Worm (Caenorhabditis elegans): ENCODE data around the gene cyb-1.

cyb-1 gene

DNA sequence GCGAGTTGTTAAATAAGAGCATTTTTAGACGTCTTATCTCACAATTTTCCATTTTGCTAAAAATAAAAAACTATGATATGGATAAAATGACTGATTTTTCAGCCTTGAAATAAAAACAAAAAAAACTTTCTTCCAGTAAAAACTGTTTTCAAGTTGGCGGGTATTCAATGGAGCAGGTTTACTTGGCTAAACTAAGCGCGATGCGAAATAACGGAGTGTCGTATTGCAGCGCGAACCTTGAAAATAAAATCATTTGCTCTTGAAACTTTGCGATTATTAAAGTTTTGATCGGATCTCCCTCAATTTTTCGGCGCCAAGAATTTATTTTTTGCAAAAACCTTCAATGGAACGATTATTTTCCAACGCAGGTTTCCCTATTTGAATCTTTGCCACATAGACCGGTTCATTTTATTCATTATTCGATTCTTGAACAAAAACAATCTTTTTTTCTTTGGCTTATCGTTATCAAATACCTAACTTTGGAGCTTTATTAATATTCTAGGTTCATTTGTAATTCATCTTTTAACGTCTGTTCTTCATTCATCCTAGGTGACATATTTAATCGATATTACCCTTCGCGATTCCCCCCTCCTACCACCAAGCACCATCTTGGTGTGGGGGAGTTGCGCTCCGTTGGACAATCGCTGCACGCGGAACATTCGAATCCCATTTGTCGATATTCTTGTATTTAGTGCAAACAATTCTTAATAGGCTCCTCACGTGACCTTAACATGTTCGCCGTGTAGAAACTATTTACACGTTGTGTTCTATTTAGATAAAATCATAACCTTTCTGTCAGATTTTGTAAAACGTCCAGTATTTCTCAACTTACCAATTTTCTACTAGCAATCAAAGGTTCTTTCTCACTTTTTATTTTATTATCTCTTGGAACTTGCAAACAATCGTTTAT lies at the start of gene cyb-1, which contains the start of gene orc-5:
Gene cyb-1 (plus strand): TSS at position 690 of the 910 bp plus-strand sequence.
Gene orc-5 (minus strand): TSS at position 62 of the 910 bp plus-strand sequence.
- TF ChIP-seq isw-1 (GFP tag; IDR thresholded peaks at IDR 0.05) = peak; percentile 76
- TF ChIP-seq F16B12.6 (tag; optimal IDR thresholded peaks at IDR 0.05) = peak; percentile 41
- no peak for TF ChIP-seq fkh-4 (tag; optimal IDR thresholded peaks at IDR 0.05; ENCODE audit: borderline replicate concordance)
- TF ChIP-seq zip-4 (GFP tag; optimal IDR thresholded peaks at IDR 0.05) = no peak
- TF ChIP-seq grh-1 (GFP tag; IDR thresholded peaks at IDR 0.05) = peak; percentile 74
- TF ChIP-seq pqm-1 (tag; optimal IDR thresholded peaks at IDR 0.05) = no peak
- peak; percentile 86 for TF ChIP-seq xbp-1 (tag; optimal IDR thresholded peaks at IDR 0.05)
- TF ChIP-seq lin-35 (GFP tag; optimal IDR thresholded peaks at IDR 0.05) = peak; percentile 97 to 99
- no peak for TF ChIP-seq elt-2 (tag; optimal IDR thresholded peaks at IDR 0.05)
- no peak for TF ChIP-seq nhr-237 (tag; optimal IDR thresholded peaks at IDR 0.05)
- peak; percentile 86 for TF ChIP-seq C16A3.4 (tag; optimal IDR thresholded peaks at IDR 0.05)
- TF ChIP-seq zag-1 (tag; optimal IDR thresholded peaks at IDR 0.05) = no peak
- TF ChIP-seq pax-3 (tag; optimal IDR thresholded peaks at IDR 0.05) = no peak
- TF ChIP-seq ceh-90 (tag; optimal IDR thresholded peaks at IDR 0.05) = peak; percentile 19
- no peak for TF ChIP-seq hpl-2 (GFP tag; optimal IDR thresholded peaks at IDR 0.05)
- TF ChIP-seq nhr-19 (GFP tag; conservative IDR thresholded peaks at IDR 0.05) = peak; percentile 82
- peak; percentile 56 to 81 (median 71) for TF ChIP-seq ceh-82 (tag; optimal IDR thresholded peaks at IDR 0.05)
- no peak for TF ChIP-seq ceh-63 (GFP tag; optimal IDR thresholded peaks at IDR 0.05)
- peak; percentile 83 for TF ChIP-seq skn-1 (tag; optimal IDR thresholded peaks at IDR 0.05)
- TF ChIP-seq Y116A8C.19 (tag; optimal IDR thresholded peaks at IDR 0.05; ENCODE audit: borderline replicate concordance) = no peak
- TF ChIP-seq ceh-8 (GFP tag; optimal IDR thresholded peaks at IDR 0.05) = peak; percentile 3
- TF ChIP-seq snu-23 (GFP tag; optimal IDR thresholded peaks at IDR 0.05) = peak; percentile 90
- peak; percentile 88 for TF ChIP-seq nhr-47 (tag; optimal IDR thresholded peaks at IDR 0.05)
- TF ChIP-seq jun-1 (tag; optimal IDR thresholded peaks at IDR 0.05) = peak; percentile 58
- TF ChIP-seq fkh-10 (GFP tag; optimal IDR thresholded peaks at IDR 0.05) = peak; percentile 17
- peak; percentile 34 for TF ChIP-seq fos-1 (tag; optimal IDR thresholded peaks at IDR 0.05)
- TF ChIP-seq sox-4 (tag; optimal IDR thresholded peaks at IDR 0.05) = peak; percentile 27
- peak; percentile 54 for TF ChIP-seq aly-2 (tag; optimal IDR thresholded peaks at IDR 0.05)
- TF ChIP-seq ces-1 (GFP tag; optimal IDR thresholded peaks at IDR 0.05) = no peak
- peak; percentile 82 for TF ChIP-seq lin-13 (GFP tag; optimal IDR thresholded peaks at IDR 0.05)
- TF ChIP-seq unc-98 (GFP tag; IDR thresholded peaks at IDR 0.05) = no peak
- no peak for TF ChIP-seq nhr-76 (tag; optimal IDR thresholded peaks at IDR 0.05)
- no peak for TF ChIP-seq alr-1 (tag; optimal IDR thresholded peaks at IDR 0.05; ENCODE audit: borderline replicate concordance)
- peak; percentile 87 for TF ChIP-seq rnt-1 (tag; optimal IDR thresholded peaks at IDR 0.05)
- no peak for TF ChIP-seq nhr-28 (tag; optimal IDR thresholded peaks at IDR 0.05)
- TF ChIP-seq C34B4.2 (tag; optimal IDR thresholded peaks at IDR 0.05) = no peak
- TF ChIP-seq unc-30 (tag; optimal IDR thresholded peaks at IDR 0.05) = no peak
- TF ChIP-seq nhr-77 (tag; optimal IDR thresholded peaks at IDR 0.05) = peak; percentile 51
- TF ChIP-seq tlp-1 (tag; optimal IDR thresholded peaks at IDR 0.05) = no peak
- peak; percentile 55 for TF ChIP-seq lir-3 (tag; optimal IDR thresholded peaks at IDR 0.05; ENCODE audit: poor library complexity)
- TF ChIP-seq mab-9 (GFP tag; IDR thresholded peaks at IDR 0.05) = no peak
- TF ChIP-seq egl-13 (tag; optimal IDR thresholded peaks at IDR 0.05) = peak; percentile 20
- no peak for TF ChIP-seq hlh-4 (tag; optimal IDR thresholded peaks at IDR 0.05)
- TF ChIP-seq efl-1 (optimal IDR thresholded peaks at IDR 0.05) = peak; percentile 94 to 98
- peak; percentile 98 to 100 for TF ChIP-seq efl-1 (GFP tag; optimal IDR thresholded peaks at IDR 0.05 in 1 of 2)
- peak in 4 of 6 experiments; percentile 17 to 81 (median 44) for TF ChIP-seq elt-3 (tag; optimal IDR thresholded peaks at IDR 0.05)
- peak in 1 of 2 experiments; percentile 66 for TF ChIP-seq mdl-1 (tag; optimal IDR thresholded peaks at IDR 0.05)
- TF ChIP-seq hlh-17 (GFP tag; optimal IDR thresholded peaks at IDR 0.05; ENCODE audit: borderline replicate concordance) = no peak
- peak; percentile 10 for TF ChIP-seq sup-37 (GFP tag; optimal IDR thresholded peaks at IDR 0.05)
- peak; percentile 80 for TF ChIP-seq mep-1 (tag; optimal IDR thresholded peaks at IDR 0.05)
- TF ChIP-seq ztf-4 (tag; optimal IDR thresholded peaks at IDR 0.05) = no peak
